Fruit fly (Drosophila melanogaster) whole organism, prepupa: ENCODE data around the gene nbs.

Experiments
- Blimp-1 ChIP-seq: fragments of 200-800 bp; sonication (Bioruptor generic); optimal IDR thresholded peaks from 3 replicates; lab custom pipeline; 2017; ENCODE audit warnings: missing biosample characterization, missing genetic modification characterization, mild to moderate bottlenecking, moderate library complexity, missing genetic modification reagents
- CG10631 ChIP-seq: fragments of 200-800 bp; sonication (Bioruptor generic); optimal IDR thresholded peaks from 2 replicates; lab custom pipeline; 2016; ENCODE audit warnings: missing biosample characterization, missing genetic modification characterization
- CG11762 ChIP-seq: fragments of 200-800 bp; sonication (Bioruptor generic); optimal IDR thresholded peaks from 3 replicates; lab custom pipeline; 2016; ENCODE audit warnings: missing biosample characterization, missing genetic modification characterization; ENCODE audit not compliant: insufficient read depth
- CG1621 ChIP-seq: fragments of 200-800 bp; sonication (Bioruptor generic); optimal IDR thresholded peaks from 3 replicates; lab custom pipeline; 2018; ENCODE audit warnings: missing biosample characterization, mild to moderate bottlenecking, missing genetic modification characterization
- CG16779 ChIP-seq: fragments of 200-800 bp; sonication (Bioruptor generic); optimal IDR thresholded peaks from 3 replicates; lab custom pipeline; 2017; ENCODE audit warnings: missing biosample characterization, mild to moderate bottlenecking, missing genetic modification characterization
- CG31627 ChIP-seq: fragments of 200-800 bp; sonication (Bioruptor generic); optimal IDR thresholded peaks from 3 replicates; lab custom pipeline; 2016; ENCODE audit warnings: missing biosample characterization, missing genetic modification characterization
- CG6276 ChIP-seq: fragments of 200-800 bp; sonication (Bioruptor generic); optimal IDR thresholded peaks from 2 replicates; lab custom pipeline; 2017; ENCODE audit warnings: missing biosample characterization, mild to moderate bottlenecking, missing genetic modification characterization
- CG6792 ChIP-seq: fragments of 200-800 bp; sonication (Bioruptor generic); optimal IDR thresholded peaks from 3 replicates; lab custom pipeline; 2016; ENCODE audit warnings: missing biosample characterization, missing genetic modification characterization
- CG6854 ChIP-seq: fragments of 200-800 bp; sonication (Bioruptor generic); optimal IDR thresholded peaks from 2 replicates; lab custom pipeline; 2017; ENCODE audit warnings: missing biosample characterization, mild to moderate bottlenecking, missing genetic modification characterization
- CG7368 ChIP-seq: fragments of 200-800 bp; sonication (Bioruptor generic); optimal IDR thresholded peaks from 3 replicates; lab custom pipeline; 2016; ENCODE audit warnings: missing biosample characterization, missing genetic modification characterization
- CG8119 ChIP-seq: fragments of 200-800 bp; sonication (Bioruptor generic); IDR thresholded peaks from 3 replicates; pipeline ENCODE4 v1.3.6; 2022; ENCODE audit warnings: missing biosample characterization, missing genetic modification characterization
- CG8632 ChIP-seq: fragments of 200-800 bp; sonication (Bioruptor generic); optimal IDR thresholded peaks from 3 replicates; lab custom pipeline; 2016; ENCODE audit warnings: missing biosample characterization, missing genetic modification characterization
- Eip75B ChIP-seq: fragments of 200-800 bp; sonication (Bioruptor generic); optimal IDR thresholded peaks from 3 replicates; lab custom pipeline; 2016; ENCODE audit warnings: missing biosample characterization, missing genetic modification characterization
- Eip78C ChIP-seq: fragments of 200-800 bp; sonication (Bioruptor generic); peaks from one replicate; lab custom pipeline; 2016; ENCODE audit warnings: missing biosample characterization, missing genetic modification characterization
- Eip93F ChIP-seq: fragments of 200-800 bp; sonication (Bioruptor generic); optimal IDR thresholded peaks from 2 replicates; lab custom pipeline; 2016; ENCODE audit warnings: missing biosample characterization, mild to moderate bottlenecking, missing genetic modification characterization
- Ets21C ChIP-seq: fragments of 200-800 bp; sonication (Bioruptor generic); optimal IDR thresholded peaks from 3 replicates; lab custom pipeline; 2016; ENCODE audit warnings: missing biosample characterization, missing genetic modification characterization
- Ets96B ChIP-seq: fragments of 200-800 bp; optimal IDR thresholded peaks from 2 replicates; lab custom pipeline; 2019; ENCODE audit warnings: missing biosample characterization, mild to moderate bottlenecking, missing genetic modification characterization, moderate library complexity
- Gug ChIP-seq: fragments of 200-800 bp; sonication (Bioruptor generic); IDR thresholded peaks from 2 replicates; pipeline ENCODE4 v1.3.6; 2022; ENCODE audit warnings: missing biosample characterization, missing genetic modification characterization
- Hr38 ChIP-seq: sonication (Bioruptor generic); optimal IDR thresholded peaks from 2 replicates; lab custom pipeline; 2016; ENCODE audit warnings: missing biosample characterization, missing genetic modification characterization
- Hr39 ChIP-seq: fragments of 200-800 bp; sonication (Bioruptor generic); optimal IDR thresholded peaks from 2 replicates; lab custom pipeline; 2016; ENCODE audit warnings: missing biosample characterization, missing genetic modification characterization
- Lpt ChIP-seq: fragments of 200-800 bp; sonication (Bioruptor generic); optimal IDR thresholded peaks from 3 replicates; lab custom pipeline; 2016; ENCODE audit warnings: missing biosample characterization, missing genetic modification characterization
- Met ChIP-seq: fragments of 200-800 bp; sonication (Bioruptor generic); optimal IDR thresholded peaks from 3 replicates; lab custom pipeline; 2016; ENCODE audit warnings: missing biosample characterization, missing genetic modification characterization
- Sox102F ChIP-seq: fragments of 200-800 bp; sonication (Bioruptor generic); optimal IDR thresholded peaks from 2 replicates; lab custom pipeline; 2016; ENCODE audit warnings: missing biosample characterization, mild to moderate bottlenecking, missing genetic modification characterization
- Sox14 ChIP-seq: fragments of 200-800 bp; sonication (Bioruptor generic); optimal IDR thresholded peaks from 3 replicates; lab custom pipeline; 2016; ENCODE audit warnings: missing biosample characterization, missing genetic modification characterization
- acj6 ChIP-seq: fragments of 200-800 bp; sonication (Bioruptor generic); optimal IDR thresholded peaks from 3 replicates; lab custom pipeline; 2016; ENCODE audit warnings: missing biosample characterization, missing genetic modification characterization
- esn ChIP-seq: fragments of 200-800 bp; sonication (Bioruptor generic); optimal IDR thresholded peaks from 2 replicates; lab custom pipeline; 2016; ENCODE audit warnings: missing biosample characterization, mild to moderate bottlenecking, missing genetic modification characterization, moderate library complexity
- fkh ChIP-seq: fragments of 200-800 bp; sonication (Bioruptor generic); optimal IDR thresholded peaks from 3 replicates; lab custom pipeline; 2017; ENCODE audit warnings: missing biosample characterization, mild to moderate bottlenecking, missing genetic modification characterization, moderate library complexity
- net ChIP-seq: fragments of 200-800 bp; sonication (Bioruptor generic); optimal IDR thresholded peaks from 3 replicates; lab custom pipeline; 2016; ENCODE audit warnings: missing biosample characterization, missing genetic modification characterization
- pdm3 ChIP-seq: fragments of 200-800 bp; sonication (Bioruptor generic); optimal IDR thresholded peaks from 3 replicates; lab custom pipeline; 2016; ENCODE audit warnings: missing biosample characterization, missing genetic modification characterization
- salr ChIP-seq, 2 experiments: fragments of 200-800 bp; sonication (Bioruptor generic); optimal IDR thresholded peaks; 3 replicates each; lab custom pipeline; 2016 to 2018; ENCODE audit warnings: missing biosample characterization in 2 of 2, missing genetic modification characterization in 2 of 2, mild to moderate bottlenecking in 1 of 2
- spab ChIP-seq: fragments of 200-800 bp; sonication (Bioruptor generic); optimal IDR thresholded peaks from 2 replicates; lab custom pipeline; 2017; ENCODE audit warnings: missing biosample characterization, mild to moderate bottlenecking, missing genetic modification characterization, missing genetic modification reagents
- svp ChIP-seq: fragments of 200-800 bp; sonication (Bioruptor generic); peaks from one replicate; lab custom pipeline; 2016; ENCODE audit warnings: missing biosample characterization, missing genetic modification characterization
- topi ChIP-seq: fragments of 200-800 bp; sonication (Bioruptor generic); optimal IDR thresholded peaks from 3 replicates; lab custom pipeline; 2016; ENCODE audit warnings: missing biosample characterization, missing genetic modification characterization
- vri ChIP-seq: fragments of 200-800 bp; sonication (Bioruptor generic); optimal IDR thresholded peaks from 3 replicates; lab custom pipeline; 2016; ENCODE audit warnings: missing biosample characterization, mild to moderate bottlenecking, missing genetic modification characterization

Gene nbs

dm6 chr3L:9690798-9691475 is 32.1 kb downstream of the nbs start (continued):
- peak; percentile 43 for TF ChIP-seq net (GFP tag; lab: Kevin White, UChicago)
- TF ChIP-seq pdm3 = no peak
- TF ChIP-seq Eip75B (GFP tag; lab: Kevin White, UChicago) = no peak
- TF ChIP-seq spab (GFP tag; lab: Kevin White, UChicago) = no peak
- peak; percentile 22 for TF ChIP-seq CG31627
- TF ChIP-seq salr (GFP tag; optimal IDR thresholded peaks at IDR 0.05; lab: Kevin White, UChicago) = no peak
- TF ChIP-seq CG11762 (GFP tag; lab: Kevin White, UChicago) = no peak
- TF ChIP-seq CG6276 (GFP tag; lab: Kevin White, UChicago) = peak; percentile 58
- no peak for TF ChIP-seq CG8632
- TF ChIP-seq Eip78C (GFP tag; lab: Kevin White, UChicago) = peak; percentile 52
- peak; percentile 54; the same call in 2 of the 3 replicates for TF ChIP-seq CG8119
- TF ChIP-seq Blimp-1 = no peak
- no peak for TF ChIP-seq CG1621 (tag; lab: Kevin White, UChicago)
- peak; percentile 12 for TF ChIP-seq acj6 (GFP tag; lab: Kevin White, UChicago)
- no peak for TF ChIP-seq CG6792 (GFP tag; lab: Kevin White, UChicago)
- peak; percentile 31 for TF ChIP-seq esn (GFP tag; lab: Kevin White, UChicago)
- no peak for TF ChIP-seq Gug (GFP tag; lab: Robert Waterston, UW)
- TF ChIP-seq Sox14 = peak; percentile 0
- TF ChIP-seq vri = no peak
- no peak for TF ChIP-seq CG7368 (GFP tag; lab: Kevin White, UChicago)
- TF ChIP-seq CG16779 (tag; lab: Kevin White, UChicago) = no peak
- no peak for TF ChIP-seq fkh (GFP tag; lab: Kevin White, UChicago)
- TF ChIP-seq Ets21C (GFP tag; lab: Kevin White, UChicago) = peak; percentile 38
- TF ChIP-seq Sox102F (GFP tag; lab: Kevin White, UChicago) = no peak
- TF ChIP-seq CG10631 (GFP tag; lab: Kevin White, UChicago) = no peak

DNA sequence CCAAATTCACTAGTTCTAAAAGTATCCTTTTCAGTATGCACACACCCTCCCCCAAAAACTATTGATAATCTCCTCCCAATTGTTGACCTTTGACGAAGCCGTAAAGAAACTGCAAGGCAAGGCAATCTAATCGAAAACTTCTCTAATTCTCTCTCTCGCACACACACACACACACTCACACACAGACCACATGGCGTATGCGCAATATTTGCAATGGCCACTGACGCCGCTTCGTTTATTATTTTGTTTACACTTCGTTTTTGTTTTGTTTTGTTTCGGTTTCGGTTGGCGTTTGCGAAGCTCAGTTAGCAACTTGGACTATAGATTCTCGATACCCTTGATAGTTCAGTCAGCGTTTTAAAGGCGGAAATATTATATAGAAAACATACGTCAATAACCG is 33.2 kb downstream of the nbs start:
- TF ChIP-seq CG11762 (GFP tag; lab: Kevin White, UChicago) (no peak), fkh (GFP tag; lab: Kevin White, UChicago) (peak; percentile 63)
- TF ChIP-seq, all 60 proteins: peak for 1

DNA sequence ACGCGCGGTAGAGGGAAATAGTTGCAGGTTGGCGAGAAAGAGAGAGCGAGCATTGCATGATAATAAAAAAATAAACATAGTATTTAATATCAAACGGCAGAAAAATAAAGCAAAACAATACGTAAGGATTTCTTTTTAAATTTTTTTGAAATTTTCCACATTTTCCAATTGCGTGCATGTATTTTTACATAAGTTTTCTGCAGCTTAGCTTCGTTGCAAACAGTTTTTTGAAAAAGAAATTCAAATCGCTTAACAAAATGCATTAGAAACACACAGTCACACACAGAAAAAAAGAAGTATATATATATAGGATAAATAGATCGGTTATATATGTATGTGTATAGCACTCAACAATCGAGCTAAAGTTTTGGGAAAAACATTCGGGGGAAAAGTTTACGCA is 34.3 kb downstream of the nbs start:
- TF ChIP-seq CG31627 (no peak), CG8119 (no peak), CG7368 (GFP tag; lab: Kevin White, UChicago) (no peak)

DNA sequence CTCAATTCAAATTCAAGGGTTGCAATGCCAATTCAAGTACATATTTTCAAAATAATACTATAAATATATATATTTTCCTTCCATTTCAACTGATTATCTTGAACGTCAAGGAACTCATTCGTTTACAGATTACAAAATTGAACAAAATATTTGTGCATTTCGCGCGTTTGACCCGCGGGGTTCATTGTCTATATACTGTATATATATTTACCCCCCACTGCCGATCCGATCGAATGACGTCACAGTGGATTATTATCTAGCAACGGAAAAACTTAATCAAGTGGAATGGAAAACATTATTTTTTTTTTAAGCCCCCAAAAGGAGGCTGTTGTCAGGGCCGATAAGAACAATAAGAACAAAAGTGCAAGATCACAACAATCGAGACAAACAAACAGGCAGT is 35.5 kb downstream of the nbs start:
- TF ChIP-seq svp (GFP tag; lab: Kevin White, UChicago) = peak; percentile 95
- TF ChIP-seq Lpt = no peak

- TF ChIP-seq Sox14 = no peak
- no peak for TF ChIP-seq Hr39 (GFP tag; lab: Kevin White, UChicago)
- TF ChIP-seq Eip93F = no peak
- no peak for TF ChIP-seq CG6854
- TF ChIP-seq Eip75B (GFP tag; lab: Kevin White, UChicago) = no peak
- TF ChIP-seq svp (GFP tag; lab: Kevin White, UChicago) = no peak
- no peak for TF ChIP-seq Hr38 (GFP tag; lab: Kevin White, UChicago)
- no peak for TF ChIP-seq esn (GFP tag; lab: Kevin White, UChicago)
- no peak for TF ChIP-seq Ets96B
- no peak for TF ChIP-seq CG6792 (GFP tag; lab: Kevin White, UChicago)
- TF ChIP-seq CG1621 (tag; lab: Kevin White, UChicago) = no peak
- no peak for TF ChIP-seq CG8632
- no peak for TF ChIP-seq Lpt
- no peak for TF ChIP-seq vri
- TF ChIP-seq Met = no peak
- TF ChIP-seq topi = no peak
Measured at dm6 chr3L:9684871-9685270, 38.1 kb downstream of the nbs start, which contains the start of gene CG16719. Gene CG16719, plus strand, starts transcription at chr3L:9685171.
